Worm (Caenorhabditis elegans): ENCODE data around the gene nhr-130.

DNA sequence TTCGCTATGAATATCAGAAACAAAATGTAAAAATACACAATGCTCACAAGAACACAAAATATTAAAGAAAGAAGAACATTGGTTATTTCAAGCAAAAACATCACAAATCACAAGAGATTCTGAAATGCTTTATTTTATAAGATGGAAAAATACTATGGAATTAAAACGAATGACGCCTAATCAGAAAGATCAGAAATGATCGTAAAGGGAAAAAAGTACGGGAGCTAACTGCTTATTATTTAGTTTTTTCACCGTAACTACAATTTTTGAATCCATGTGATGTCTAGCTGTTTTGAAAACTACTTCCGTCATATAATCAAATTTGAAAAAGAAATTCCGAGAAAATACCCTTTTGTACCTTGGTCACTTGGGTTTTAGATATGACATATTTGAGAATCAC lies 14.7 kb downstream of the nhr-130 start, which contains the start of gene srbc-57:
- TF ChIP-seq him-1 (tag; optimal IDR thresholded peaks at IDR 0.05): no peak
- no peak for TF ChIP-seq dao-5 (tag; optimal IDR thresholded peaks at IDR 0.05)
- no peak for TF ChIP-seq W03F9.2 (tag; optimal IDR thresholded peaks at IDR 0.05)

Data from whole organism, L4/young adult.